Fruit fly (Drosophila melanogaster) whole organism, pupa: ENCODE results near the gene Pop4.

Experiments used
- CG14655 ChIP-seq: fragments of 200-800 bp; sonication (Bioruptor generic); optimal IDR thresholded peaks from 3 replicates; lab custom pipeline; 2017; ENCODE audit warnings: mild to moderate bottlenecking, missing biosample characterization, missing genetic modification reagents, missing genetic modification characterization
- CG32121 ChIP-seq: fragments of 200-800 bp; sonication (Bioruptor generic); IDR thresholded peaks from 2 replicates; pipeline ENCODE4 v1.3.6; 2022; ENCODE audit warnings: missing biosample characterization, missing genetic modification characterization
- CG8159 ChIP-seq: fragments of 200-800 bp; sonication (Bioruptor generic); optimal IDR thresholded peaks from 3 replicates; lab custom pipeline; 2018; ENCODE audit warnings: missing biosample characterization, mild to moderate bottlenecking, missing genetic modification characterization, moderate library complexity
- CG8301 ChIP-seq: fragments of 200-800 bp; sonication (Bioruptor generic); optimal IDR thresholded peaks from 2 replicates; lab custom pipeline; 2018; ENCODE audit warnings: missing biosample characterization, mild to moderate bottlenecking, missing genetic modification characterization
- CG9948 ChIP-seq: fragments of 200-800 bp; sonication (Bioruptor generic); optimal IDR thresholded peaks from 2 replicates; lab custom pipeline; 2018; ENCODE audit warnings: missing biosample characterization, mild to moderate bottlenecking, missing genetic modification characterization, moderate library complexity
- D1 ChIP-seq: fragments of 200-800 bp; sonication (Bioruptor generic); optimal IDR thresholded peaks from 2 replicates; lab custom pipeline; 2018; ENCODE audit warnings: missing biosample characterization, mild to moderate bottlenecking, missing genetic modification characterization, moderate library complexity
- EcR ChIP-seq: fragments of 200-800 bp; sonication (Bioruptor generic); optimal IDR thresholded peaks from 3 replicates; lab custom pipeline; 2019; ENCODE audit warnings: missing biosample characterization, missing genetic modification characterization, mild to moderate bottlenecking, moderate library complexity, missing genetic modification reagents
- Ets98B ChIP-seq: fragments of 200-800 bp; sonication (Bioruptor generic); IDR thresholded peaks from 2 replicates; pipeline ENCODE4 v1.3.6; 2022; ENCODE audit warnings: missing biosample characterization, missing genetic modification characterization
- Pif1A ChIP-seq: fragments of 200-800 bp; sonication (Bioruptor generic); optimal IDR thresholded peaks from 3 replicates; lab custom pipeline; 2016; ENCODE audit warnings: missing biosample characterization, missing genetic modification characterization
- Pif1B ChIP-seq: fragments of 200-800 bp; sonication (Bioruptor generic); optimal IDR thresholded peaks from 3 replicates; lab custom pipeline; 2016; ENCODE audit warnings: missing biosample characterization, missing genetic modification characterization
- gl ChIP-seq: fragments of 200-800 bp; sonication (Bioruptor generic); optimal IDR thresholded peaks from 2 replicates; lab custom pipeline; 2018; ENCODE audit warnings: missing biosample characterization, mild to moderate bottlenecking, missing genetic modification characterization
- rn ChIP-seq: fragments of 200-800 bp; sonication (Bioruptor generic); IDR thresholded peaks from 2 replicates; pipeline ENCODE4 v1.3.6; 2022; ENCODE audit warnings: missing biosample characterization, missing genetic modification characterization

DNA sequence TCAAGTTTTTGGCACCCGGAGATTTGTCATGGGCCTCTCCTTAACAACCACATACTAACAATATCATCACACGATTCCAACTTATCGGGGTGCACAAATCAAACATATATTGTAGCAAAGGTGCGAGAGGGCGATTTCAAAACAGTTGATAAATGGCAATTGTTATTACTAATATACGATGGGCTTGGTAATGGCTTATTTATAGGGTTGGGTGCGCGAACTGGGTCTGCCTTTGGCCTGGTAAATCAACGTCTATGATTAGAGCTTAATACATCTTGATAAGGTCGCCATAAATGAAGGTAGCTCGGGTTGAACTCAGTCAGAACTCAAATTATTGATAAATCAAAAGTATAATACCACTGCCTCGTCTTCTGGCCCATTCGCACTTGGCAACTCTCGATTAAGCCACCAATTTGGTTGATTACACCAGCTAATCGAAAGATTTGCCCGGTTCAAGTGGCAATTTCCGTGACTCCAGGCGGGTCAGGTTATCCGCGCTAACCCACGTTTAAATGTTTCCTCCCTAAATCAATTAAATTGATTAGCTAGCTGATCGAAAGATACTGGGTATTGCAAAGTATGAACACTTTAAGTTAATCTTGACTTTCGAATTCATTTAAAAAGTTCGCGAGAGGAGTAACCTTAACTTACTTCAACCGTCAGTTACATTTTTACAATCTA lies 37.8 kb downstream of the Pop4 start:
- no peak for TF ChIP-seq rn (GFP tag; lab: Robert Waterston, UW)
- no peak for TF ChIP-seq Ets98B
- no peak for TF ChIP-seq EcR (GFP tag; lab: Kevin White, UChicago)
- TF ChIP-seq CG9948 (tag; lab: Kevin White, UChicago) = no peak
- no peak for TF ChIP-seq D1 (tag; lab: Kevin White, UChicago)
- TF ChIP-seq Pif1A (GFP tag; lab: Kevin White, UChicago) = no peak
- no peak for TF ChIP-seq CG8159 (tag; lab: Kevin White, UChicago)
- no peak for TF ChIP-seq Pif1B (GFP tag; lab: Kevin White, UChicago)
- no peak for TF ChIP-seq CG8301 (tag; lab: Kevin White, UChicago)
- no peak for TF ChIP-seq CG32121 (GFP tag; lab: Robert Waterston, UW)
- no peak for TF ChIP-seq CG14655 (GFP tag; lab: Kevin White, UChicago)
- no peak for TF ChIP-seq gl (tag; lab: Kevin White, UChicago)
